Fruit fly (Drosophila melanogaster): ENCODE data around the gene CG14079.
A peak's percentile ranks its signal among the peaks of the same experiment; 100 is the strongest.

Gene CG14079

dm6 chr3L:19086364-19087200, 11.2 kb upstream of the CG14079 start, which contains the start of gene Mkp3 (continued):
- TF ChIP-seq foxo (GFP tag; optimal IDR thresholded peaks at IDR 0.05) (peak in 1 of 2 experiments; percentile 86), Sp1 (GFP tag; optimal IDR thresholded peaks at IDR 0.05) (peak; percentile 92), dl (GFP tag; optimal IDR thresholded peaks at IDR 0.05; ENCODE audit: insufficient read depth in 1 of 2, partially characterized antibody in 2 of 2) (peak in 1 of 2 experiments; percentile 25), tai (GFP tag; optimal IDR thresholded peaks at IDR 0.05) (no peak), Abd-B (GFP tag; optimal IDR thresholded peaks at IDR 0.05) (no peak), N (GFP tag; optimal IDR thresholded peaks at IDR 0.05) (no peak), pan (optimal IDR thresholded peaks at IDR 0.05) (no peak), CG9705 (GFP tag; optimal IDR thresholded peaks at IDR 0.05) (peak; percentile 73), CG32264 (GFP tag; optimal IDR thresholded peaks at IDR 0.05) (no peak), Myc (optimal IDR thresholded peaks at IDR 0.05) (no peak), HLH106 (tag; optimal IDR thresholded peaks at IDR 0.05) (peak; percentile 92), lola (GFP tag; optimal IDR thresholded peaks at IDR 0.05) (no peak), fru (GFP tag; optimal IDR thresholded peaks at IDR 0.05) (peak; percentile 76), Hnf4 (GFP tag; optimal IDR thresholded peaks at IDR 0.05) (peak; percentile 66), dmrt93B (GFP tag; optimal IDR thresholded peaks at IDR 0.05) (peak; percentile 66)

dm6 chr3L:19087369-19088275, 10.2 kb upstream of the CG14079 start:
- TF ChIP-seq psq (GFP tag; optimal IDR thresholded peaks at IDR 0.05) (peak; percentile 35), foxo (GFP tag; optimal IDR thresholded peaks at IDR 0.05) (peak in 1 of 2 experiments; percentile 24), Abd-B (GFP tag; optimal IDR thresholded peaks at IDR 0.05) (no peak), sv (GFP tag; optimal IDR thresholded peaks at IDR 0.05) (no peak), rgr (GFP tag; optimal IDR thresholded peaks at IDR 0.05) (no peak), fru (GFP tag; optimal IDR thresholded peaks at IDR 0.05) (no peak), Dif (GFP tag; optimal IDR thresholded peaks at IDR 0.05; ENCODE audit: partially characterized antibody) (no peak), dl (GFP tag; optimal IDR thresholded peaks at IDR 0.05; ENCODE audit: insufficient read depth in 1 of 2, partially characterized antibody in 2 of 2) (no peak), brk (GFP tag; optimal IDR thresholded peaks at IDR 0.05) (no peak), Rel (GFP tag; optimal IDR thresholded peaks at IDR 0.05) (no peak), Rel (tag; optimal IDR thresholded peaks at IDR 0.05) (no peak), Hr83 (GFP tag; optimal IDR thresholded peaks at IDR 0.05; ENCODE audit: poor library complexity, severe bottlenecking) (no peak), HLH106 (tag; optimal IDR thresholded peaks at IDR 0.05) (peak; percentile 10), Mio (GFP tag; optimal IDR thresholded peaks at IDR 0.05) (no peak), lola (GFP tag; optimal IDR thresholded peaks at IDR 0.05) (no peak), Sp1 (GFP tag; optimal IDR thresholded peaks at IDR 0.05) (peak; percentile 28)

- no peak for TF ChIP-seq Mio (GFP tag; optimal IDR thresholded peaks at IDR 0.05)
- TF ChIP-seq fru (GFP tag; optimal IDR thresholded peaks at IDR 0.05), result no peak
- no peak for TF ChIP-seq dl (GFP tag; optimal IDR thresholded peaks at IDR 0.05; ENCODE audit: insufficient read depth in 1 of 2, partially characterized antibody in 2 of 2)
- no peak for TF ChIP-seq psq (GFP tag; optimal IDR thresholded peaks at IDR 0.05)
- TF ChIP-seq Myc (optimal IDR thresholded peaks at IDR 0.05), result no peak
- TF ChIP-seq pan (optimal IDR thresholded peaks at IDR 0.05), result no peak
- TF ChIP-seq Hnf4 (GFP tag; optimal IDR thresholded peaks at IDR 0.05), result no peak
- TF ChIP-seq dmrt93B (GFP tag; optimal IDR thresholded peaks at IDR 0.05), result no peak
- no peak for TF ChIP-seq Rel (GFP tag; optimal IDR thresholded peaks at IDR 0.05)
- TF ChIP-seq Rel (tag; optimal IDR thresholded peaks at IDR 0.05), result no peak
- no peak for TF ChIP-seq Sp1 (GFP tag; optimal IDR thresholded peaks at IDR 0.05)
- TF ChIP-seq br (GFP tag; optimal IDR thresholded peaks at IDR 0.05), result no peak
- TF ChIP-seq lola (GFP tag; optimal IDR thresholded peaks at IDR 0.05), result no peak
- no peak for TF ChIP-seq CG9705 (GFP tag; optimal IDR thresholded peaks at IDR 0.05)
- TF ChIP-seq HLH106 (tag; optimal IDR thresholded peaks at IDR 0.05), result no peak
- TF ChIP-seq Dfd (GFP tag; optimal IDR thresholded peaks at IDR 0.05), result no peak
- TF ChIP-seq dsf (GFP tag; optimal IDR thresholded peaks at IDR 0.05; ENCODE audit: borderline replicate concordance), result no peak
Observed at dm6 chr3L:19089120-19089519, 8.7 kb upstream of the CG14079 start.

- peak; percentile 24 for TF ChIP-seq sage (GFP tag; optimal IDR thresholded peaks at IDR 0.05)
- no peak for TF ChIP-seq br (GFP tag; optimal IDR thresholded peaks at IDR 0.05)
- peak; percentile 7 for TF ChIP-seq Dif (GFP tag; optimal IDR thresholded peaks at IDR 0.05; ENCODE audit: partially characterized antibody)
- no peak for TF ChIP-seq Rel (GFP tag; optimal IDR thresholded peaks at IDR 0.05)
- TF ChIP-seq Rel (tag; optimal IDR thresholded peaks at IDR 0.05), result no peak
- peak; percentile 61 for TF ChIP-seq Dfd (GFP tag; optimal IDR thresholded peaks at IDR 0.05)
Observed at dm6 chr3L:19091423-19092124, 6.2 kb upstream of the CG14079 start.

Data from whole organism, wandering third instar larva.